Fruit fly (Drosophila melanogaster) whole organism, embryonic: ENCODE results near the gene kirre.

Source experiments
- Awh ChIP-seq: fragments of 200-800 bp; sonication (Bioruptor generic); IDR thresholded peaks from 2 replicates; pipeline ENCODE4, ENCODE4 v1.3.6; 2022; ENCODE audit warnings: missing biosample characterization, missing genetic modification characterization
- BEAF-32 ChIP-seq: fragments of 200-800 bp; sonication (Bioruptor generic); optimal IDR thresholded peaks from 3 replicates; lab custom pipeline; 2017; ENCODE audit warnings: missing biosample characterization, missing genetic modification characterization, mild to moderate bottlenecking, moderate library complexity, missing genetic modification reagents
- Bgb ChIP-seq: fragments of 200-800 bp; sonication (Bioruptor generic); IDR thresholded peaks from 2 replicates; pipeline ENCODE4 v1.3.6; 2022; ENCODE audit warnings: missing biosample characterization, missing genetic modification characterization; ENCODE audit not compliant: partially characterized antibody
- CG10462 ChIP-seq: fragments of 200-800 bp; sonication (Bioruptor generic); optimal IDR thresholded peaks from 2 replicates; lab custom pipeline; 2016; ENCODE audit warnings: missing biosample characterization, missing genetic modification characterization
- CG10654 ChIP-seq: fragments of 200-800 bp; sonication (Bioruptor generic); optimal IDR thresholded peaks from 2 replicates; lab custom pipeline; 2016; ENCODE audit warnings: missing biosample characterization, missing genetic modification characterization
- CG10979 ChIP-seq: fragments of 200-800 bp; sonication (Bioruptor generic); optimal IDR thresholded peaks from 2 replicates; lab custom pipeline; 2018; ENCODE audit warnings: missing biosample characterization, mild to moderate bottlenecking, missing genetic modification characterization, moderate library complexity
- CG12769 ChIP-seq: fragments of 200-800 bp; sonication (Bioruptor generic); optimal IDR thresholded peaks from 2 replicates; lab custom pipeline; 2019; ENCODE audit warnings: missing biosample characterization, mild to moderate bottlenecking, missing genetic modification characterization, moderate library complexity
- CG15011 ChIP-seq: fragments of 200-800 bp; sonication (Bioruptor generic); optimal IDR thresholded peaks from 3 replicates; lab custom pipeline; 2018; ENCODE audit warnings: missing biosample characterization, mild to moderate bottlenecking, missing genetic modification characterization
- CG15479 ChIP-seq: fragments of 200-800 bp; sonication (Bioruptor generic); optimal IDR thresholded peaks from 3 replicates; lab custom pipeline; 2019; ENCODE audit warnings: missing biosample characterization, mild to moderate bottlenecking, missing genetic modification characterization, moderate library complexity
- CG15514 ChIP-seq: fragments of 200-800 bp; sonication (Bioruptor generic); optimal IDR thresholded peaks from 3 replicates; lab custom pipeline; 2017; ENCODE audit warnings: missing biosample characterization, missing genetic modification characterization, mild to moderate bottlenecking, moderate library complexity, missing genetic modification reagents
- CG15696 ChIP-seq: fragments of 200-800 bp; sonication (Bioruptor generic); optimal IDR thresholded peaks from 2 replicates; lab custom pipeline; 2019; ENCODE audit warnings: missing biosample characterization, mild to moderate bottlenecking, missing genetic modification characterization, moderate library complexity
- CG16815 ChIP-seq: fragments of 200-800 bp; sonication (Bioruptor generic); optimal IDR thresholded peaks from 3 replicates; lab custom pipeline; 2017; ENCODE audit warnings: missing biosample characterization, mild to moderate bottlenecking, missing genetic modification characterization
- CG1792 ChIP-seq: fragments of 200-800 bp; sonication (Bioruptor generic); optimal IDR thresholded peaks from 2 replicates; lab custom pipeline; 2016; ENCODE audit warnings: missing biosample characterization, missing genetic modification characterization
- CG2875 ChIP-seq: fragments of 200-800 bp; sonication (Bioruptor generic); optimal IDR thresholded peaks from 2 replicates; lab custom pipeline; 2017; ENCODE audit warnings: missing biosample characterization, mild to moderate bottlenecking, missing genetic modification characterization, missing genetic modification reagents
- CG31224 ChIP-seq: fragments of 200-800 bp; sonication (Bioruptor generic); IDR thresholded peaks from 2 replicates; pipeline ENCODE4 v1.3.6; 2022; ENCODE audit warnings: missing biosample characterization, missing genetic modification characterization
- CG4328 ChIP-seq: fragments of 200-800 bp; sonication (Bioruptor generic); optimal IDR thresholded peaks from 3 replicates; lab custom pipeline; 2017; ENCODE audit warnings: missing biosample characterization, missing genetic modification reagents, missing genetic modification characterization
- CG4360 ChIP-seq: fragments of 200-800 bp; sonication (Bioruptor generic); IDR thresholded peaks from 2 replicates; pipeline ENCODE4 v1.3.6; 2022; ENCODE audit warnings: missing biosample characterization, missing genetic modification characterization
- CG7786 ChIP-seq: fragments of 200-800 bp; sonication (Bioruptor generic); optimal IDR thresholded peaks from 2 replicates; lab custom pipeline; 2016; ENCODE audit warnings: missing biosample characterization, missing genetic modification characterization
- CG8478 ChIP-seq: fragments of >200 bp; optimal IDR thresholded peaks from 2 replicates; lab custom pipeline; 2018
- Dbx ChIP-seq: fragments of 200-800 bp; sonication (Bioruptor generic); IDR thresholded peaks from 3 replicates; pipeline ENCODE4 v1.3.6; 2022; ENCODE audit warnings: missing biosample characterization, missing genetic modification characterization
- Dip3 ChIP-seq: fragments of 200-800 bp; sonication (Bioruptor generic); optimal IDR thresholded peaks from 3 replicates; lab custom pipeline; 2016; ENCODE audit warnings: missing biosample characterization, missing genetic modification characterization
- HLHmδ ChIP-seq: fragments of 200-800 bp; sonication (Bioruptor generic); optimal IDR thresholded peaks from 2 replicates; lab custom pipeline; 2018; ENCODE audit warnings: missing biosample characterization, mild to moderate bottlenecking, missing genetic modification characterization, moderate library complexity
- MBD-R2 ChIP-seq: fragments of 200-800 bp; sonication (Bioruptor generic); IDR thresholded peaks from 2 replicates; pipeline ENCODE4 v1.3.6; 2022; ENCODE audit warnings: missing biosample characterization, missing genetic modification characterization
- MTF-1 ChIP-seq: fragments of 200-800 bp; sonication (Bioruptor generic); optimal IDR thresholded peaks from 2 replicates; lab custom pipeline; 2018; ENCODE audit warnings: missing biosample characterization, mild to moderate bottlenecking, missing genetic modification characterization, borderline replicate concordance
- NFAT ChIP-seq: fragments of 200-800 bp; sonication (Bioruptor generic); IDR thresholded peaks from 2 replicates; pipeline ENCODE4 v1.3.6; 2022; ENCODE audit warnings: missing biosample characterization, missing genetic modification characterization
- Neu2 ChIP-seq: fragments of 200-800 bp; sonication (Bioruptor generic); optimal IDR thresholded peaks from 3 replicates; lab custom pipeline; 2016; ENCODE audit warnings: missing biosample characterization, missing genetic modification characterization, borderline replicate concordance
- Oli ChIP-seq: fragments of 200-800 bp; sonication (Bioruptor generic); optimal IDR thresholded peaks from 2 replicates; lab custom pipeline; 2018; ENCODE audit warnings: missing biosample characterization, mild to moderate bottlenecking, missing genetic modification characterization, moderate library complexity
- Usf ChIP-seq: fragments of 200-800 bp; sonication (Bioruptor generic); optimal IDR thresholded peaks from 2 replicates; lab custom pipeline; 2017; ENCODE audit warnings: missing genotype, missing biosample characterization, missing genetic modification characterization
- ab ChIP-seq: fragments of 200-800 bp; sonication (Bioruptor generic); optimal IDR thresholded peaks from 2 replicates; lab custom pipeline; 2016; ENCODE audit warnings: missing biosample characterization, missing genetic modification characterization
- al ChIP-seq: fragments of 200-800 bp; sonication (Bioruptor generic); IDR thresholded peaks from 2 replicates; pipeline ENCODE4 v1.3.6; 2022; ENCODE audit warnings: missing biosample characterization, missing genetic modification characterization
- az2 ChIP-seq: fragments of 200-800 bp; sonication (Bioruptor generic); optimal IDR thresholded peaks from 3 replicates; lab custom pipeline; 2016; ENCODE audit warnings: missing biosample characterization, missing genetic modification characterization
- crol ChIP-seq: fragments of 200-800 bp; sonication (Bioruptor generic); IDR thresholded peaks from 2 replicates; pipeline ENCODE4 v1.3.6; 2022; ENCODE audit warnings: missing biosample characterization, missing genetic modification characterization
- da ChIP-seq: fragments of 200-800 bp; sonication (Bioruptor generic); optimal IDR thresholded peaks from 2 replicates; lab custom pipeline; 2016; ENCODE audit warnings: missing biosample characterization, missing genetic modification characterization
- dmrt99B ChIP-seq: fragments of 200-800 bp; sonication (Bioruptor generic); optimal IDR thresholded peaks from 2 replicates; lab custom pipeline; 2018; ENCODE audit warnings: missing biosample characterization, mild to moderate bottlenecking, missing genetic modification characterization, moderate library complexity
- ems ChIP-seq: fragments of 200-800 bp; sonication (Bioruptor generic); optimal IDR thresholded peaks from 3 replicates; lab custom pipeline; 2016; ENCODE audit warnings: missing biosample characterization, missing genetic modification characterization
- eve ChIP-seq, 2 experiments: fragments of >200 bp; optimal IDR thresholded peaks; 2 replicates each; lab custom pipeline; 2017; ENCODE audit warnings: missing biosample characterization in 2 of 2, missing genetic modification characterization in 2 of 2
- gce ChIP-seq: fragments of 200-800 bp; sonication (Bioruptor generic); IDR thresholded peaks from 3 replicates; pipeline ENCODE4 v1.3.6; 2022; ENCODE audit warnings: missing biosample characterization, missing genetic modification characterization
- grn ChIP-seq: fragments of 200-800 bp; sonication (Bioruptor generic); optimal IDR thresholded peaks from 3 replicates; lab custom pipeline; 2017; ENCODE audit warnings: missing biosample characterization, missing genetic modification characterization
- gsb ChIP-seq: fragments of 200-800 bp; sonication (Bioruptor generic); IDR thresholded peaks from 2 replicates; pipeline ENCODE4 v1.3.6; 2022; ENCODE audit warnings: missing biosample characterization, missing genetic modification characterization
- jing ChIP-seq: fragments of 200-800 bp; sonication (Bioruptor generic); optimal IDR thresholded peaks from 2 replicates; lab custom pipeline; 2018; ENCODE audit warnings: missing biosample characterization, mild to moderate bottlenecking, missing genetic modification characterization
- peb ChIP-seq: fragments of 200-800 bp; sonication (Bioruptor generic); IDR thresholded peaks from 2 replicates; pipeline ENCODE4 v1.3.6; 2022; ENCODE audit warnings: missing biosample characterization, missing genetic modification characterization
- pho ChIP-seq: fragments of 200-800 bp; sonication (Bioruptor generic); optimal IDR thresholded peaks from 2 replicates; lab custom pipeline; 2016; ENCODE audit warnings: missing biosample characterization, missing genetic modification characterization
- rib ChIP-seq: fragments of 200-800 bp; sonication (Bioruptor generic); IDR thresholded peaks from 2 replicates; pipeline ENCODE4 v1.3.6; 2022; ENCODE audit warnings: missing biosample characterization, missing genetic modification characterization
- run ChIP-seq: fragments of 200-800 bp; sonication (Bioruptor generic); optimal IDR thresholded peaks from 3 replicates; lab custom pipeline; 2018; ENCODE audit warnings: missing biosample characterization, mild to moderate bottlenecking, missing genetic modification characterization
- sens ChIP-seq: fragments of 200-800 bp; sonication (Bioruptor generic); peaks from one replicate; lab custom pipeline; 2016; ENCODE audit warnings: missing biosample characterization, missing genetic modification characterization
- sens-2 ChIP-seq: fragments of 200-800 bp; sonication (Bioruptor generic); IDR thresholded peaks from 2 replicates; pipeline ENCODE4 v1.3.6; 2022; ENCODE audit warnings: missing biosample characterization, missing genetic modification characterization
- sima ChIP-seq: fragments of 200-800 bp; sonication (Bioruptor generic); optimal IDR thresholded peaks from 2 replicates; lab custom pipeline; 2016; ENCODE audit warnings: missing biosample characterization, missing genetic modification characterization
- slbo ChIP-seq: fragments of 200-800 bp; sonication (Bioruptor generic); IDR thresholded peaks from 2 replicates; pipeline ENCODE4 v1.3.6; 2022; ENCODE audit warnings: missing biosample characterization, missing genetic modification characterization
- slp2 ChIP-seq: fragments of 200-800 bp; sonication (Bioruptor generic); optimal IDR thresholded peaks from 2 replicates; lab custom pipeline; 2016; ENCODE audit warnings: missing biosample characterization, missing genetic modification characterization
- toy ChIP-seq: fragments of 200-800 bp; sonication (Bioruptor generic); IDR thresholded peaks from 2 replicates; pipeline ENCODE4 v1.3.6; 2022; ENCODE audit warnings: missing biosample characterization, missing genetic modification characterization
- unc-4 ChIP-seq: fragments of 200-800 bp; sonication (Bioruptor generic); IDR thresholded peaks from 2 replicates; pipeline ENCODE4 v1.3.6; 2022; ENCODE audit warnings: missing biosample characterization, missing genetic modification characterization; ENCODE audit not compliant: partially characterized antibody
- yki ChIP-seq: fragments of >200 bp; optimal IDR thresholded peaks from 3 replicates; lab custom pipeline; 2018

Gene kirre

dm6 chrX:3099161-3099912 lies 359.2 kb downstream of the kirre start (continued):
- TF ChIP-seq CG10979, result no peak
- no peak for TF ChIP-seq CG2875 (GFP tag; lab: Kevin White, UChicago)
- peak; percentile 83 for TF ChIP-seq crol (GFP tag; lab: Robert Waterston, UW)
- no peak for TF ChIP-seq sima
- peak; percentile 36 for TF ChIP-seq sens (GFP tag; lab: Kevin White, UChicago)
- no peak for TF ChIP-seq CG15514 (GFP tag; lab: Kevin White, UChicago)
- no peak for TF ChIP-seq CG4328 (GFP tag; lab: Kevin White, UChicago)
- peak; percentile 47 for TF ChIP-seq HLHmδ (GFP tag; lab: Kevin White, UChicago)
- TF ChIP-seq NFAT (GFP tag; lab: Robert Waterston, UW), result no peak
- TF ChIP-seq Usf (GFP tag; lab: Kevin White, UChicago), result no peak
- TF ChIP-seq CG16815 (GFP tag; lab: Kevin White, UChicago), result no peak
- no peak for TF ChIP-seq CG8478 (lab: Kevin White, UChicago)
- no peak for TF ChIP-seq grn (GFP tag; lab: Kevin White, UChicago)
- 0 out of 2 replicates have a peak, but pooled peaks have one; percentile 39 for TF ChIP-seq rib (GFP tag; lab: Robert Waterston, UW)
- no peak for TF ChIP-seq pho (GFP tag; lab: Kevin White, UChicago)
- TF ChIP-seq jing (GFP tag; lab: Kevin White, UChicago), result no peak
- peak; percentile 73 for TF ChIP-seq CG4360
- TF ChIP-seq Dbx, result no peak
- TF ChIP-seq yki (lab: Kevin White, UChicago), result no peak
- no peak for TF ChIP-seq dmrt99B
- no peak for TF ChIP-seq Awh
- no peak for TF ChIP-seq run (tag; lab: Kevin White, UChicago)
- TF ChIP-seq CG7786 (GFP tag; lab: Kevin White, UChicago), result no peak
- TF ChIP-seq CG15011 (GFP tag; lab: Kevin White, UChicago), result no peak
- no peak for TF ChIP-seq CG1792 (GFP tag; lab: Kevin White, UChicago)
- TF ChIP-seq az2 (GFP tag; lab: Kevin White, UChicago), result no peak
- no peak for TF ChIP-seq peb (GFP tag; lab: Robert Waterston, UW)
- TF ChIP-seq gce (GFP tag; lab: Robert Waterston, UW), result no peak
- no peak for TF ChIP-seq MTF-1
- no peak for TF ChIP-seq al (GFP tag; lab: Robert Waterston, UW)
- no peak for TF ChIP-seq BEAF-32
- TF ChIP-seq unc-4, result no peak
- TF ChIP-seq gsb (GFP tag; lab: Robert Waterston, UW), result no peak
- no peak for TF ChIP-seq sens-2 (GFP tag; lab: Robert Waterston, UW)
- TF ChIP-seq toy (GFP tag; lab: Robert Waterston, UW), result no peak
- TF ChIP-seq slbo (GFP tag; lab: Robert Waterston, UW), result no peak
- TF ChIP-seq CG10654 (GFP tag; lab: Kevin White, UChicago), result no peak
- no peak for TF ChIP-seq MBD-R2 (GFP tag; lab: Robert Waterston, UW)
- TF ChIP-seq CG15696 (tag; lab: Kevin White, UChicago), result no peak
- TF ChIP-seq CG15479 (GFP tag; lab: Kevin White, UChicago), result no peak
- peak; percentile 96 for TF ChIP-seq CG12769 (tag; lab: Kevin White, UChicago)
- no peak for TF ChIP-seq ems (GFP tag; lab: Kevin White, UChicago)
- TF ChIP-seq da (GFP tag; lab: Kevin White, UChicago), result no peak
- TF ChIP-seq CG10462 (GFP tag; lab: Kevin White, UChicago), result no peak
- no peak for TF ChIP-seq Dip3 (GFP tag; lab: Kevin White, UChicago)
- peak; percentile 32; the same call in 1 of the 2 replicates for TF ChIP-seq Bgb (GFP tag; lab: Robert Waterston, UW)
- TF ChIP-seq Oli (tag; lab: Kevin White, UChicago), result no peak
- TF ChIP-seq eve (GFP tag; optimal IDR thresholded peaks at IDR 0.05; lab: Kevin White, UChicago), result no peak
- TF ChIP-seq Neu2 (GFP tag; lab: Kevin White, UChicago), result no peak
- TF ChIP-seq ab (GFP tag; lab: Kevin White, UChicago), result no peak
- TF ChIP-seq slp2 (GFP tag; lab: Kevin White, UChicago), result no peak
- TF ChIP-seq CG31224 (GFP tag; lab: Robert Waterston, UW), result no peak
